Fruit fly (Drosophila melanogaster): ENCODE results near the gene CG43680.

DNA sequence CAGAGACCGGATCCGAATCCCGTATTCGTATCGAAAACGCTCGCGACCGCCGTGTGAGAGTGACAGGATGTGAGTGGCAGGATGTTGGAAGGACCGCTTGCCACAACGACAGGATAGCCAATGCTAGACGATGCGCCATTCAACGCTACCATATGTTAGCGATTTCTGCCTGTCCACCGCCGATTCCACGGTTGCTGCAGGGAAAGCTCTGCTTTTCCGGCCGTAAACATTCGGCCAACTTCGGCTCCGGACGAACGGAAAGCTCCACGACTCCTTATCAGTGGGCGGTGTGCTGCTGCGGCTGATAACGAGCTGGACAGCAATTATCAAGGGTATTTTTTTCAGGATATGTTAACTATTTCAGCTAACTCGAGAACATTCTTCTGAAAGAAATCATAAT is 11.7 kb upstream of the CG43680 start, which contains the start of gene Sytbeta:
- TF ChIP-seq psq (optimal IDR thresholded peaks at IDR 0.05) = no peak
- no peak for TF ChIP-seq Dll (optimal IDR thresholded peaks at IDR 0.05)
- no peak for TF ChIP-seq EcR (GFP tag; optimal IDR thresholded peaks at IDR 0.05)
